Worm (Caenorhabditis elegans) whole organism, late embryonic: ENCODE data around the gene F46H5.2.

Source experiments
- C08G9.2 ChIP-seq: sonication (generic microtip); optimal IDR thresholded peaks from 2 replicates; lab custom pipeline; 2016; ENCODE audit warnings: mild to moderate bottlenecking, missing genetic modification characterization, moderate library complexity, missing compliant biosample characterization
- F13H6.1 ChIP-seq: sonication (generic microtip); optimal IDR thresholded peaks from 2 replicates; lab custom pipeline; 2016; ENCODE audit warnings: missing genetic modification characterization, missing compliant biosample characterization
- K02D7.2 ChIP-seq: sonication (generic microtip); optimal IDR thresholded peaks from 2 replicates; lab custom pipeline; 2017; ENCODE audit warnings: mild to moderate bottlenecking, missing genetic modification characterization, missing compliant biosample characterization
- Y22D7AL.16 ChIP-seq: sonication (generic microtip); optimal IDR thresholded peaks from 2 replicates; lab custom pipeline; 2016; ENCODE audit warnings: missing genetic modification characterization, missing compliant biosample characterization
- ama-1 ChIP-seq: fragments of 150-350 bp; optimal IDR thresholded peaks from 2 replicates; lab custom pipeline; 2014
- ceh-18 ChIP-seq: sonication (generic microtip); optimal IDR thresholded peaks from 2 replicates; lab custom pipeline; 2016; ENCODE audit warnings: missing genetic modification characterization, missing compliant biosample characterization
- ceh-19 ChIP-seq: fragments of 200-800 bp; sonication (Bioruptor generic); optimal IDR thresholded peaks from 2 replicates; lab custom pipeline; 2018; ENCODE audit warnings: mild to moderate bottlenecking, missing genetic modification characterization, missing compliant biosample characterization
- ceh-2 ChIP-seq: sonication (generic microtip); optimal IDR thresholded peaks from 2 replicates; lab custom pipeline; 2016; ENCODE audit warnings: missing genotype, missing genetic modification characterization, missing compliant biosample characterization
- ceh-22 ChIP-seq: sonication (generic microtip); optimal IDR thresholded peaks from 2 replicates; lab custom pipeline; 2017; ENCODE audit warnings: missing biosample characterization, missing genetic modification characterization
- ceh-31 ChIP-seq: sonication (generic microtip); optimal IDR thresholded peaks from 2 replicates; lab custom pipeline; 2016; ENCODE audit warnings: missing genetic modification characterization, missing compliant biosample characterization
- ceh-34 ChIP-seq: sonication (generic microtip); optimal IDR thresholded peaks from 2 replicates; lab custom pipeline; 2016; ENCODE audit warnings: mild to moderate bottlenecking, missing genetic modification characterization, missing compliant biosample characterization
- ceh-48 ChIP-seq: sonication (generic microtip); optimal IDR thresholded peaks from 2 replicates; lab custom pipeline; 2016; ENCODE audit warnings: missing genetic modification characterization, inconsistent platforms, missing compliant biosample characterization
- ceh-6 ChIP-seq: fragments of 200-800 bp; sonication (Bioruptor generic); optimal IDR thresholded peaks from 2 replicates; lab custom pipeline; 2018; ENCODE audit warnings: mild to moderate bottlenecking, missing genetic modification characterization, missing compliant biosample characterization
- ceh-9 ChIP-seq: sonication (generic microtip); optimal IDR thresholded peaks from 2 replicates; lab custom pipeline; 2016; ENCODE audit warnings: mild to moderate bottlenecking, missing genetic modification characterization, inconsistent platforms, missing compliant biosample characterization
- dmd-4 ChIP-seq: sonication (generic microtip); optimal IDR thresholded peaks from 2 replicates; lab custom pipeline; 2016; ENCODE audit warnings: borderline replicate concordance, missing genetic modification characterization, missing compliant biosample characterization
- elt-2 ChIP-seq: sonication (generic microtip); optimal IDR thresholded peaks from 2 replicates; lab custom pipeline; 2016; ENCODE audit warnings: missing genetic modification reagents, missing genetic modification characterization, missing compliant biosample characterization
- elt-4 ChIP-seq: sonication (generic microtip); optimal IDR thresholded peaks from 2 replicates; lab custom pipeline; 2016; ENCODE audit warnings: missing genetic modification characterization, missing compliant biosample characterization
- ets-4 ChIP-seq: sonication (generic microtip); optimal IDR thresholded peaks from 2 replicates; lab custom pipeline; 2016; ENCODE audit warnings: missing genetic modification characterization, missing compliant biosample characterization
- eyg-1 ChIP-seq: sonication (generic microtip); optimal IDR thresholded peaks from 2 replicates; lab custom pipeline; 2016; ENCODE audit warnings: missing genotype, missing genetic modification characterization, missing compliant biosample characterization
- fax-1 ChIP-seq: sonication (generic microtip); optimal IDR thresholded peaks from 2 replicates; lab custom pipeline; 2016; ENCODE audit warnings: missing genotype, missing genetic modification characterization, missing compliant biosample characterization
- fkh-10 ChIP-seq: fragments of 150-350 bp; optimal IDR thresholded peaks from 2 replicates; lab custom pipeline; 2014; ENCODE audit warnings: missing biosample characterization, missing genetic modification reagents, missing genetic modification characterization
- hlh-13 ChIP-seq: fragments of 200-800 bp; sonication (Bioruptor generic); optimal IDR thresholded peaks from 2 replicates; lab custom pipeline; 2018; ENCODE audit warnings: mild to moderate bottlenecking, missing genetic modification characterization, missing compliant biosample characterization
- hlh-15 ChIP-seq: sonication (generic microtip); optimal IDR thresholded peaks from 2 replicates; lab custom pipeline; 2016; ENCODE audit warnings: missing genetic modification characterization, missing compliant biosample characterization
- hlh-30 ChIP-seq: sonication (generic microtip); optimal IDR thresholded peaks from 2 replicates; lab custom pipeline; 2017; ENCODE audit warnings: antibody characterized with exemption, missing genetic modification characterization, missing compliant biosample characterization; ENCODE audit not compliant: insufficient read depth
- hlh-6 ChIP-seq: sonication (generic microtip); optimal IDR thresholded peaks from 2 replicates; lab custom pipeline; 2016; ENCODE audit warnings: missing genotype, missing genetic modification characterization, missing compliant biosample characterization
- hlh-8 ChIP-seq: sonication (generic microtip); optimal IDR thresholded peaks from 2 replicates; lab custom pipeline; 2016; ENCODE audit warnings: missing genotype, missing genetic modification characterization, missing compliant biosample characterization
- mec-3 ChIP-seq: sonication (generic microtip); optimal IDR thresholded peaks from 2 replicates; lab custom pipeline; 2016; ENCODE audit warnings: borderline replicate concordance, missing genetic modification characterization, missing compliant biosample characterization
- nfya-1 ChIP-seq: sonication (generic microtip); optimal IDR thresholded peaks from 2 replicates; lab custom pipeline; 2017; ENCODE audit warnings: missing genetic modification characterization, mild to moderate bottlenecking, missing compliant biosample characterization, antibody characterized with exemption, moderate library complexity
- nhr-11 ChIP-seq: fragments of 150-350 bp; optimal IDR thresholded peaks from 2 replicates; lab custom pipeline; 2014; ENCODE audit warnings: missing biosample characterization, missing genetic modification characterization
- nhr-232 ChIP-seq: sonication (generic microtip); optimal IDR thresholded peaks from 2 replicates; lab custom pipeline; 2016; ENCODE audit warnings: missing genetic modification characterization, missing compliant biosample characterization
- odd-2 ChIP-seq: sonication (generic microtip); optimal IDR thresholded peaks from 2 replicates; lab custom pipeline; 2017; ENCODE audit warnings: antibody characterized with exemption, mild to moderate bottlenecking, missing genetic modification characterization, missing compliant biosample characterization
- pax-1 ChIP-seq: fragments of 150-350 bp; optimal IDR thresholded peaks from 2 replicates; lab custom pipeline; 2014; ENCODE audit warnings: missing biosample characterization, missing genetic modification characterization
- pha-2 ChIP-seq: sonication (generic microtip); optimal IDR thresholded peaks from 2 replicates; lab custom pipeline; 2017; ENCODE audit warnings: mild to moderate bottlenecking, missing genetic modification characterization, missing compliant biosample characterization
- ref-2 ChIP-seq: sonication (generic microtip); optimal IDR thresholded peaks from 2 replicates; lab custom pipeline; 2016; ENCODE audit warnings: missing genetic modification characterization, missing compliant biosample characterization
- sox-2 ChIP-seq: fragments of 200-800 bp; sonication (Bioruptor generic); IDR thresholded peaks from 2 replicates; pipeline ENCODE4 v1.3.6; 2022; ENCODE audit warnings: missing genetic modification reagents, missing genetic modification characterization, missing compliant biosample characterization
- sox-4 ChIP-seq: sonication (generic microtip); optimal IDR thresholded peaks from 2 replicates; lab custom pipeline; 2017; ENCODE audit warnings: mild to moderate bottlenecking, missing genetic modification characterization, inconsistent platforms, missing compliant biosample characterization
- tbx-2 ChIP-seq: sonication (generic microtip); optimal IDR thresholded peaks from 2 replicates; lab custom pipeline; 2016; ENCODE audit warnings: missing genetic modification characterization, missing compliant biosample characterization
- ttx-3 ChIP-seq: sonication (generic microtip); optimal IDR thresholded peaks from 2 replicates; lab custom pipeline; 2016; ENCODE audit warnings: missing genetic modification reagents, missing genetic modification characterization, missing compliant biosample characterization
- unc-3 ChIP-seq, 2 experiments: fragments of 200-800 bp in 1 of 2; sonication (Bioruptor generic) in 1 of 2; sonication (generic microtip) in 1 of 2; conservative IDR thresholded peaks in 1 of 2; optimal IDR thresholded peaks in 1 of 2; 2 replicates each; pipeline versions ENCODE4 v1.3.6 to Lab custom; 2016 to 2022; ENCODE audit warnings: missing compliant biosample characterization in 2 of 2, missing genetic modification characterization in 2 of 2, missing genetic modification reagents in 1 of 2
- unc-42 ChIP-seq: sonication (generic microtip); optimal IDR thresholded peaks from 2 replicates; lab custom pipeline; 2016; ENCODE audit warnings: missing genotype, missing genetic modification characterization, missing compliant biosample characterization
- unc-55 ChIP-seq: sonication (generic microtip); optimal IDR thresholded peaks from 2 replicates; lab custom pipeline; 2017; ENCODE audit warnings: missing biosample characterization, missing genetic modification reagents, missing genetic modification characterization
- zip-5 ChIP-seq: sonication (generic microtip); optimal IDR thresholded peaks from 2 replicates; lab custom pipeline; 2016; ENCODE audit warnings: missing genetic modification characterization, missing compliant biosample characterization
- ztf-16 ChIP-seq: sonication (generic microtip); optimal IDR thresholded peaks from 2 replicates; lab custom pipeline; 2017; ENCODE audit warnings: missing genetic modification characterization, missing compliant biosample characterization

F46H5.2 gene

ce11 chrX:7232158-7232822, 33.2 kb upstream of the F46H5.2 start (continued):
- TF ChIP-seq Y22D7AL.16 (tag; lab: Kevin White, UChicago) (no peak), mec-3 (no peak), hlh-30 (no peak), unc-55 (GFP tag; lab: Kevin White, UChicago) (peak; percentile 4), ama-1 (no peak), ztf-16 (no peak), ceh-18 (tag; lab: Kevin White, UChicago) (no peak), hlh-13 (GFP tag; lab: Kevin White, UChicago) (no peak), ceh-22 (tag; lab: Kevin White, UChicago) (no peak), eyg-1 (peak; percentile 28), nhr-11 (no peak), ref-2 (tag; lab: Kevin White, UChicago) (peak; percentile 45), unc-42 (tag; lab: Kevin White, UChicago) (peak; percentile 50), nhr-232 (no peak), ceh-2 (no peak), ceh-9 (tag; lab: Kevin White, UChicago) (no peak), pha-2 (tag; lab: Kevin White, UChicago) (no peak)

- TF ChIP-seq ceh-31: no peak
- TF ChIP-seq ceh-9 (tag; lab: Kevin White, UChicago): no peak
- TF ChIP-seq hlh-8 (tag; lab: Kevin White, UChicago): no peak
- no peak for TF ChIP-seq unc-3 (GFP tag; conservative IDR thresholded peaks at IDR 0.05; lab: Robert Waterston, UW)
- no peak for TF ChIP-seq unc-3 (tag; optimal IDR thresholded peaks at IDR 0.05; lab: Kevin White, UChicago)
- TF ChIP-seq ceh-34 (tag; lab: Kevin White, UChicago): peak; percentile 34
- no peak for TF ChIP-seq unc-55 (GFP tag; lab: Kevin White, UChicago)
- TF ChIP-seq C08G9.2 (tag; lab: Kevin White, UChicago): no peak
- TF ChIP-seq elt-2 (tag; lab: Kevin White, UChicago): peak; percentile 38
- TF ChIP-seq pax-1: no peak
These were observed 32.0 kb upstream of the F46H5.2 start for ce11 chrX:7233127-7234073.

ce11 chrX:7234074-7234453, 31.4 kb upstream of the F46H5.2 start:
- TF ChIP-seq odd-2 (tag; lab: Kevin White, UChicago) (no peak), K02D7.2 (tag; lab: Kevin White, UChicago) (no peak)
- TF ChIP-seq, all 69 proteins: peak for 0

ce11 chrX:7234723-7235203, 30.7 kb upstream of the F46H5.2 start:
- TF ChIP-seq F13H6.1 (tag; lab: Kevin White, UChicago): peak; percentile 50
- peak; percentile 57 for TF ChIP-seq ceh-31
- no peak for TF ChIP-seq elt-2 (tag; lab: Kevin White, UChicago)
- no peak for TF ChIP-seq mec-3
- TF ChIP-seq elt-4 (tag; lab: Kevin White, UChicago): no peak
- TF ChIP-seq dmd-4 (tag; lab: Kevin White, UChicago): peak; percentile 30
- peak; percentile 12 for TF ChIP-seq fkh-10 (GFP tag; lab: Kevin White, UChicago)
- TF ChIP-seq sox-4 (tag; lab: Kevin White, UChicago): no peak
- no peak for TF ChIP-seq sox-2 (GFP tag; lab: Robert Waterston, UW)
- peak; percentile 14 for TF ChIP-seq nfya-1
- TF ChIP-seq ttx-3 (tag; lab: Kevin White, UChicago): no peak
- peak; percentile 66 for TF ChIP-seq ceh-34 (tag; lab: Kevin White, UChicago)
- TF ChIP-seq unc-42 (tag; lab: Kevin White, UChicago): peak; percentile 91
- no peak for TF ChIP-seq ets-4 (tag; lab: Kevin White, UChicago)
- TF ChIP-seq nhr-232: no peak
- no peak for TF ChIP-seq ztf-16
- peak; percentile 10 for TF ChIP-seq tbx-2 (tag; lab: Kevin White, UChicago)
- TF ChIP-seq ceh-19 (GFP tag; lab: Kevin White, UChicago): no peak
- TF ChIP-seq hlh-6 (tag; lab: Kevin White, UChicago): peak; percentile 61
- no peak for TF ChIP-seq ceh-48 (tag; lab: Kevin White, UChicago)
- no peak for TF ChIP-seq fax-1 (tag; lab: Kevin White, UChicago)
- TF ChIP-seq ceh-18 (tag; lab: Kevin White, UChicago): peak; percentile 93
- TF ChIP-seq hlh-15 (tag; lab: Kevin White, UChicago): no peak
- no peak for TF ChIP-seq zip-5
- TF ChIP-seq ref-2 (tag; lab: Kevin White, UChicago): peak; percentile 27
- peak; percentile 30 for TF ChIP-seq ceh-6
